Comparison of ENCODE assay signal across 4 fruit fly cellular contexts in the genomic region with DNA sequence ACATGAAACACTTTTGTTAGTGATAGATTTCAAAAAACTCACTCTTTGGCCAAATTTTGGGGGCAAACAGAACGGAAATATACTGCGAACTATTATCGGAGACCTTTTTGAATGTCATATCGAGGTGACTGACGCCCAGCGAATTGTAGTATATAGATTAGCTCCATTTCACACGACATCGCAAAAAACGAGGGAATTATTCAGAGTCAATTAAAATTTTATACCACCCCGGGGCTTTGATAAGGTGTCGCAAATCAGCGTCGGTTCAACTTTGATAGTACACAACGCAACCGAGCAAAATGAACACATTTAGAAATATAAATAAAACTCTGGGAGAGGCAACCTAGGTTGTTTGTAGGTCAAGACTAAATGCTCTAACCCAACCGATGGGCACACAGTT.
A peak's percentile ranks its signal among the peaks of the same experiment; 100 is the strongest.
TF ChIP-seq lines count a peak whose summit lies in the region.

No protein-coding gene starts in this region.

- no peak for TF ChIP-seq CTCF in whole organism, embryonic (GFP tag; optimal IDR thresholded peaks at IDR 0.05; lab: Kevin White, UChicago)

TF ChIP-seq in whole organism, adult, 20 proteins besides CTCF, POLR2A, EP300 and RAD21:
- TF ChIP-seq bab1 (GFP tag; optimal IDR thresholded peaks at IDR 0.05; lab: Kevin White, UChicago), result no peak
- TF ChIP-seq cic (GFP tag; optimal IDR thresholded peaks at IDR 0.05; lab: Kevin White, UChicago), result peak; percentile 49
- TF ChIP-seq CG5204 (GFP tag; optimal IDR thresholded peaks at IDR 0.05; lab: Kevin White, UChicago), result no peak

TF ChIP-seq in whole organism, embryonic, 481 proteins besides CTCF, POLR2A, EP300 and RAD21:
- no peak for TF ChIP-seq Mes4 (GFP tag; optimal IDR thresholded peaks at IDR 0.05; lab: Kevin White, UChicago)
- TF ChIP-seq sd (tag; optimal IDR thresholded peaks at IDR 0.05; lab: Kevin White, UChicago), result no peak
- peak; percentile 69 for TF ChIP-seq exex (tag; optimal IDR thresholded peaks at IDR 0.05; lab: Kevin White, UChicago)
- TF ChIP-seq cwo (GFP tag; optimal IDR thresholded peaks at IDR 0.05; lab: Kevin White, UChicago), result peak; percentile 59
- TF ChIP-seq gt (GFP tag; IDR thresholded peaks at IDR 0.05; lab: Robert Waterston, UW), result no peak
- TF ChIP-seq dpn (GFP tag; optimal IDR thresholded peaks at IDR 0.05; lab: Kevin White, UChicago), result no peak
- peak; percentile 94 for TF ChIP-seq sug (tag; optimal IDR thresholded peaks at IDR 0.05; lab: Kevin White, UChicago)
- peak; percentile 70 for TF ChIP-seq ERR (GFP tag; optimal IDR thresholded peaks at IDR 0.05; lab: Kevin White, UChicago)
- TF ChIP-seq CG13296 (GFP tag; optimal IDR thresholded peaks at IDR 0.05; lab: Kevin White, UChicago), result no peak
- TF ChIP-seq CG34376 (GFP tag; optimal IDR thresholded peaks at IDR 0.05; lab: Kevin White, UChicago), result peak; percentile 11
- TF ChIP-seq Hr3 (GFP tag; optimal IDR thresholded peaks at IDR 0.05; lab: Kevin White, UChicago), result no peak

TF ChIP-seq in whole organism, prepupa, 60 proteins besides CTCF, POLR2A, EP300 and RAD21:
- no peak for TF ChIP-seq CG6854 (GFP tag; optimal IDR thresholded peaks at IDR 0.05; lab: Kevin White, UChicago)
- TF ChIP-seq Sox14 (GFP tag; optimal IDR thresholded peaks at IDR 0.05; lab: Kevin White, UChicago), result no peak
- TF ChIP-seq svp (GFP tag; lab: Kevin White, UChicago), result peak; percentile 86

TF ChIP-seq in whole organism, wandering third instar larva, 38 proteins besides CTCF, POLR2A, EP300 and RAD21:
- TF ChIP-seq CrebA (GFP tag; optimal IDR thresholded peaks at IDR 0.05; lab: Kevin White, UChicago; ENCODE audit: borderline replicate concordance), result peak; percentile 34
- TF ChIP-seq Dfd (GFP tag; optimal IDR thresholded peaks at IDR 0.05; lab: Kevin White, UChicago), result no peak
